Fruit fly (Drosophila melanogaster): ENCODE results near the gene CG4617.

Gene CG4617

DNA sequence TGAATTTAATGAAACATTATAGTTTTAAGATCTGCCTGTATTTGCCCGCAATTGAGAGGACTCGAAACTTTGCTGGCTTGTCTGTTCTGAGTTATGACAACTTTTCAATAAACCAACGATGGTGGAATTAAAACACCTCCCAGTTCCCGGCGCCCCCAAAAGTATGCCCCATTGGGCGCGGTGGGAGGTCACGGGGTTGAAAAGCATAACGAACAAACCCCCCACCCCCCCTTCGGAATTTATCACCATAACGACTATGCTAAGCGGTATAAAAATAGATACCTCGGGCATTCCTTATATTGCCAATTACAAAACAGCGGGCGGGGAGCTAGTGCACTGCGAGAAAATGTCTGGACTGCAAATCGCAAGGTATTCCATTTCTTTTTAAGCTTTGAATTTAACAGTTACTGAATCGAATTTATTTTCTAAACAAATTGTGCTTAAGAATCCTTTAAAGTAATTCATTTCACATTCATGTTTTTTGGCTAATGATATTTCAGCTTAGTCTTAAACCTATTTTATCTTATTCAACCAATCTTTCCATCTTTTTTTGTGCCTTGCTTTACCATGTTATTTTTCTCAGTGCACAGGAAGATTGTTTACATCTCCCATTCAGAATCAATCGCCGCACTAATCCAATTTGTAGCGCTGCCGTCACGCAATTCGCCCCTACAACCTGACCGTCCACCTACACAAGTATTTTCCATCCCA, 2.8 kb downstream of the CG4617 start (continued):
- TF ChIP-seq emc (GFP tag; optimal IDR thresholded peaks at IDR 0.05) (no peak), sqz (GFP tag; optimal IDR thresholded peaks at IDR 0.05) (no peak), ATbp (GFP tag; optimal IDR thresholded peaks at IDR 0.05) (peak; percentile 82), CG34422 (GFP tag; IDR thresholded peaks at IDR 0.05) (peak; percentile 59; the same call in 2 of the 3 replicates), CG3407 (GFP tag; optimal IDR thresholded peaks at IDR 0.05) (peak; percentile 83), CG1603 (tag; optimal IDR thresholded peaks at IDR 0.05) (peak; percentile 69), hkb (optimal IDR thresholded peaks at IDR 0.05) (no peak), hkb (GFP tag; IDR thresholded peaks at IDR 0.05) (peak; percentile 82), CG2116 (GFP tag; optimal IDR thresholded peaks at IDR 0.05) (peak; percentile 33), CG3847 (GFP tag; IDR thresholded peaks at IDR 0.05) (peak; percentile 80), scrt (GFP tag; optimal IDR thresholded peaks at IDR 0.05) (peak; percentile 66), Blimp-1 (GFP tag; optimal IDR thresholded peaks at IDR 0.05) (peak; percentile 77), Dek (tag; optimal IDR thresholded peaks at IDR 0.05) (peak; percentile 83), trem (tag; optimal IDR thresholded peaks at IDR 0.05) (peak; percentile 64), HmgZ (tag; optimal IDR thresholded peaks at IDR 0.05) (peak; percentile 80), pum (GFP tag; optimal IDR thresholded peaks at IDR 0.05) (peak; percentile 69), odd (GFP tag; optimal IDR thresholded peaks at IDR 0.05) (peak; percentile 84), CG16815 (GFP tag; optimal IDR thresholded peaks at IDR 0.05) (peak; percentile 86), unc-4 (GFP tag; IDR thresholded peaks at IDR 0.05; ENCODE audit: partially characterized antibody) (no peak), btn (GFP tag; optimal IDR thresholded peaks at IDR 0.05) (no peak), HLHmδ (GFP tag; optimal IDR thresholded peaks at IDR 0.05) (no peak), shn (GFP tag; optimal IDR thresholded peaks at IDR 0.05) (peak; percentile 88), fd64A (GFP tag; optimal IDR thresholded peaks at IDR 0.05) (no peak), CG14965 (GFP tag; optimal IDR thresholded peaks at IDR 0.05; ENCODE audit: borderline replicate concordance) (no peak), CG10959 (GFP tag; IDR thresholded peaks at IDR 0.05) (peak; percentile 50), CG31388 (GFP tag; optimal IDR thresholded peaks at IDR 0.05) (no peak), CG8359 (GFP tag; optimal IDR thresholded peaks at IDR 0.05; ENCODE audit: borderline replicate concordance) (peak; percentile 47), her (GFP tag; optimal IDR thresholded peaks at IDR 0.05) (no peak), bowl (GFP tag; IDR thresholded peaks at IDR 0.05) (0 out of 2 replicates have a peak, but pooled peaks have one; percentile 39), ci (GFP tag; IDR thresholded peaks at IDR 0.05) (peak; percentile 74), Awh (GFP tag; IDR thresholded peaks at IDR 0.05) (peak; percentile 69; the same call in 1 of the 2 replicates), hth (optimal IDR thresholded peaks at IDR 0.05) (no peak), CoRest (tag; optimal IDR thresholded peaks at IDR 0.05) (peak; percentile 94), knrl (GFP tag; IDR thresholded peaks at IDR 0.05; ENCODE audit: partially characterized antibody) (no peak), chm (GFP tag; IDR thresholded peaks at IDR 0.05) (peak; percentile 79), slbo (GFP tag; IDR thresholded peaks at IDR 0.05) (peak; percentile 87), Scr (GFP tag; IDR thresholded peaks at IDR 0.05; ENCODE audit: partially characterized antibody) (no peak), CG8478 (optimal IDR thresholded peaks at IDR 0.05) (no peak), tup (GFP tag; optimal IDR thresholded peaks at IDR 0.05) (no peak), CG4730 (GFP tag; IDR thresholded peaks at IDR 0.05) (peak; percentile 64), CG2712 (tag; optimal IDR thresholded peaks at IDR 0.05) (peak; percentile 85), repo (GFP tag; optimal IDR thresholded peaks at IDR 0.05) (peak; percentile 42), Xrp1 (GFP tag; IDR thresholded peaks at IDR 0.05) (peak; percentile 84), Elba2 (GFP tag; optimal IDR thresholded peaks at IDR 0.05) (peak; percentile 19), Hand (GFP tag; optimal IDR thresholded peaks at IDR 0.05) (peak; percentile 84), pan (optimal IDR thresholded peaks at IDR 0.05) (no peak), pan (GFP tag; optimal IDR thresholded peaks at IDR 0.05 in 1 of 2, IDR thresholded peaks at IDR 0.05 in 1 of 2) (peak in 1 of 2 experiments; percentile 75), CG6254 (GFP tag; optimal IDR thresholded peaks at IDR 0.05) (peak; percentile 66), CG10209 (GFP tag; optimal IDR thresholded peaks at IDR 0.05) (peak; percentile 82), Poxn (GFP tag; IDR thresholded peaks at IDR 0.05) (peak; percentile 59)

Data from whole organism, embryonic.